Fruit fly (Drosophila melanogaster): Measurements from ENCODE around the gene Sos.

Sos gene

DNA sequence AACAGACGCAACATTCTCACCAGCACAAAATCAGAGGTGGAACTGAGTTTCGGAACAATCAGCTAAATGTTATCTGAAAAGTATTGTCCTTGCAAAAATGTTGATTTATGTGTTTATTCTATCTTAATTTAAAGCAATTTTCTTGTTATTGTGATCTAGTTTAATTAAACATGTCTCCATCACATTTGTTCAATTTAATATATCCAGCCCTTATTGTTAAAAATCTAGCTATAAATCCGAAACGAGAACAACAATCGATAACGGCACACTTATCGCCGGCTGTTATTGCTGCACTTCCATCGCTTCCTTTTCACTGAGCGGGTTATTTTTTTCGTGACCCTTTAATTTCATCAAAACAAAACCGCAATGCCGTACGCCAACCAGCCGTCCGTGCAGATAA lies 19.4 kb downstream of the Sos start, which contains the start of the genes GatC, PolG2 and Polr2C (continued):
- TF ChIP-seq CG12155 (GFP tag; optimal IDR thresholded peaks at IDR 0.05) (peak; percentile 25), Vsx1 (GFP tag; optimal IDR thresholded peaks at IDR 0.05) (no peak), yki (optimal IDR thresholded peaks at IDR 0.05) (no peak), TFAM (GFP tag; optimal IDR thresholded peaks at IDR 0.05) (no peak), CG16863 (GFP tag; optimal IDR thresholded peaks at IDR 0.05) (peak; percentile 38), Hey (tag; optimal IDR thresholded peaks at IDR 0.05) (no peak), CG10654 (GFP tag; optimal IDR thresholded peaks at IDR 0.05) (no peak), zen (tag; optimal IDR thresholded peaks at IDR 0.05) (no peak), Poxn (GFP tag; IDR thresholded peaks at IDR 0.05) (no peak), sens (GFP tag) (peak; percentile 89), row (GFP tag; IDR thresholded peaks at IDR 0.05) (peak; percentile 92), Antp (GFP tag; optimal IDR thresholded peaks at IDR 0.05) (no peak), pita (GFP tag; optimal IDR thresholded peaks at IDR 0.05) (no peak), caup (GFP tag; optimal IDR thresholded peaks at IDR 0.05; ENCODE audit: severe bottlenecking) (no peak), danr (GFP tag; IDR thresholded peaks at IDR 0.05) (no peak), CG3407 (GFP tag; optimal IDR thresholded peaks at IDR 0.05) (no peak), CG13296 (GFP tag; optimal IDR thresholded peaks at IDR 0.05) (no peak), ci (GFP tag; IDR thresholded peaks at IDR 0.05) (peak; percentile 49), CG11695 (GFP tag; IDR thresholded peaks at IDR 0.05) (no peak), Nf-YC (tag; optimal IDR thresholded peaks at IDR 0.05) (no peak), Bgb (GFP tag; IDR thresholded peaks at IDR 0.05; ENCODE audit: partially characterized antibody) (peak; percentile 82), Side (GFP tag; optimal IDR thresholded peaks at IDR 0.05) (peak; percentile 26), Lhr (GFP tag; optimal IDR thresholded peaks at IDR 0.05) (peak; percentile 26), Sox102F (GFP tag; optimal IDR thresholded peaks at IDR 0.05) (no peak), Med (GFP tag) (peak; percentile 81), CG8089 (GFP tag; optimal IDR thresholded peaks at IDR 0.05) (peak; percentile 12), Asciz (GFP tag; optimal IDR thresholded peaks at IDR 0.05) (no peak), ranshi (GFP tag; IDR thresholded peaks at IDR 0.05) (no peak), CG5953 (GFP tag; IDR thresholded peaks at IDR 0.05) (no peak), CG11247 (GFP tag; IDR thresholded peaks at IDR 0.05) (peak; percentile 61), ems (GFP tag; optimal IDR thresholded peaks at IDR 0.05) (no peak), Camta (GFP tag; optimal IDR thresholded peaks at IDR 0.05) (no peak), Gug (GFP tag; IDR thresholded peaks at IDR 0.05) (no peak; the same call in 3 of the 4 replicates), CG34376 (GFP tag; optimal IDR thresholded peaks at IDR 0.05) (no peak), CG3847 (GFP tag; IDR thresholded peaks at IDR 0.05) (peak; percentile 27; the same call in 1 of the 2 replicates), cato (GFP tag; optimal IDR thresholded peaks at IDR 0.05; ENCODE audit: borderline replicate concordance) (no peak), Scr (GFP tag; IDR thresholded peaks at IDR 0.05; ENCODE audit: partially characterized antibody) (peak; percentile 79), CG2202 (tag; optimal IDR thresholded peaks at IDR 0.05) (no peak), Rfx (GFP tag; IDR thresholded peaks at IDR 0.05) (peak; percentile 69), CG10565 (GFP tag; optimal IDR thresholded peaks at IDR 0.05) (no peak), CG30020 (tag; optimal IDR thresholded peaks at IDR 0.05) (peak; percentile 55), Trl (optimal IDR thresholded peaks at IDR 0.05) (no peak), Trl (GFP tag; optimal IDR thresholded peaks at IDR 0.05) (no peak), CG18619 (GFP tag; optimal IDR thresholded peaks at IDR 0.05) (no peak), nerfin-2 (GFP tag; IDR thresholded peaks at IDR 0.05; ENCODE audit: partially characterized antibody) (peak; percentile 81), E2f1 (GFP tag; IDR thresholded peaks at IDR 0.05) (no peak), CG17568 (GFP tag; optimal IDR thresholded peaks at IDR 0.05) (no peak), CG6654 (GFP tag; optimal IDR thresholded peaks at IDR 0.05) (no peak), CG17186 (GFP tag; optimal IDR thresholded peaks at IDR 0.05) (peak; percentile 63), YL-1 (GFP tag; optimal IDR thresholded peaks at IDR 0.05) (peak; percentile 62)
